Fruit fly (Drosophila melanogaster) whole organism, embryonic: ENCODE measurements around the gene Patr-1.

Experiments
- Adf1 ChIP-seq: fragments of 200-800 bp; sonication (Bioruptor generic); IDR thresholded peaks from 2 replicates; pipeline ENCODE4 v1.3.6; 2022; ENCODE audit warnings: missing biosample characterization, missing genetic modification characterization
- Awh ChIP-seq: fragments of 200-800 bp; sonication (Bioruptor generic); IDR thresholded peaks from 2 replicates; pipeline ENCODE4, ENCODE4 v1.3.6; 2022; ENCODE audit warnings: missing biosample characterization, missing genetic modification characterization
- CG10209 ChIP-seq: fragments of 200-800 bp; sonication (Bioruptor generic); optimal IDR thresholded peaks from 3 replicates; lab custom pipeline; 2017; ENCODE audit warnings: missing biosample characterization, mild to moderate bottlenecking, missing genetic modification characterization, missing genetic modification reagents
- CG10321 ChIP-seq: fragments of 200-800 bp; sonication (Bioruptor generic); IDR thresholded peaks from 2 replicates; pipeline ENCODE4 v1.3.6; 2022; ENCODE audit warnings: missing biosample characterization, missing genetic modification characterization
- CG10366 ChIP-seq: fragments of 200-800 bp; sonication (Bioruptor generic); IDR thresholded peaks from 2 replicates; pipeline ENCODE4 v1.3.6; 2022; ENCODE audit warnings: missing biosample characterization, missing genetic modification characterization
- CG10543 ChIP-seq: fragments of 200-800 bp; sonication (Bioruptor generic); optimal IDR thresholded peaks from 3 replicates; lab custom pipeline; 2017; ENCODE audit warnings: missing biosample characterization, mild to moderate bottlenecking, missing genetic modification characterization, moderate library complexity
- CG10565 ChIP-seq: fragments of 200-800 bp; sonication (Bioruptor generic); optimal IDR thresholded peaks from 3 replicates; lab custom pipeline; 2016; ENCODE audit warnings: missing biosample characterization, mild to moderate bottlenecking, missing genetic modification characterization
- CG10654 ChIP-seq: fragments of 200-800 bp; sonication (Bioruptor generic); optimal IDR thresholded peaks from 2 replicates; lab custom pipeline; 2016; ENCODE audit warnings: missing biosample characterization, missing genetic modification characterization
- CG11247 ChIP-seq: fragments of 200-800 bp; sonication (Bioruptor generic); IDR thresholded peaks from 2 replicates; pipeline ENCODE4 v1.3.6; 2022; ENCODE audit warnings: missing biosample characterization, missing genetic modification characterization
- CG12769 ChIP-seq: fragments of 200-800 bp; sonication (Bioruptor generic); optimal IDR thresholded peaks from 2 replicates; lab custom pipeline; 2019; ENCODE audit warnings: missing biosample characterization, mild to moderate bottlenecking, missing genetic modification characterization, moderate library complexity
- CG13624 ChIP-seq: fragments of 200-800 bp; sonication (Bioruptor generic); optimal IDR thresholded peaks from 2 replicates; lab custom pipeline; 2016; ENCODE audit warnings: missing biosample characterization, missing genetic modification characterization
- CG15269 ChIP-seq: fragments of 200-800 bp; sonication (Bioruptor generic); optimal IDR thresholded peaks from 2 replicates; lab custom pipeline; 2018; ENCODE audit warnings: missing biosample characterization, mild to moderate bottlenecking, missing genetic modification characterization, moderate library complexity
- CG15514 ChIP-seq: fragments of 200-800 bp; sonication (Bioruptor generic); optimal IDR thresholded peaks from 3 replicates; lab custom pipeline; 2017; ENCODE audit warnings: missing biosample characterization, missing genetic modification characterization, mild to moderate bottlenecking, moderate library complexity, missing genetic modification reagents
- CG17568 ChIP-seq: fragments of 200-800 bp; sonication (Bioruptor generic); optimal IDR thresholded peaks from 2 replicates; lab custom pipeline; 2018; ENCODE audit warnings: missing biosample characterization, mild to moderate bottlenecking, missing genetic modification characterization, moderate library complexity
- CG2129 ChIP-seq: fragments of 200-800 bp; sonication (Bioruptor generic); IDR thresholded peaks from 2 replicates; pipeline ENCODE4 v1.3.6; 2022; ENCODE audit warnings: missing biosample characterization, missing genetic modification characterization; ENCODE audit not compliant: partially characterized antibody
- CG3838 ChIP-seq: fragments of 200-800 bp; sonication (Bioruptor generic); optimal IDR thresholded peaks from 3 replicates; lab custom pipeline; 2016; ENCODE audit warnings: missing biosample characterization, missing genetic modification characterization
- CG4707 ChIP-seq: fragments of 200-800 bp; sonication (Bioruptor generic); optimal IDR thresholded peaks from 2 replicates; lab custom pipeline; 2018; ENCODE audit warnings: missing biosample characterization, mild to moderate bottlenecking, missing genetic modification characterization, moderate library complexity
- CG6689 ChIP-seq: fragments of 200-800 bp; sonication (Bioruptor generic); IDR thresholded peaks from 2 replicates; pipeline ENCODE4 v1.3.6; 2022; ENCODE audit warnings: missing biosample characterization, missing genetic modification characterization
- CG7556 ChIP-seq: fragments of 200-800 bp; sonication (Bioruptor generic); optimal IDR thresholded peaks from 2 replicates; lab custom pipeline; 2017; ENCODE audit warnings: missing biosample characterization, mild to moderate bottlenecking, missing genetic modification characterization
- CG7786 ChIP-seq: fragments of 200-800 bp; sonication (Bioruptor generic); optimal IDR thresholded peaks from 2 replicates; lab custom pipeline; 2016; ENCODE audit warnings: missing biosample characterization, missing genetic modification characterization
- CG9817 ChIP-seq: fragments of 200-800 bp; sonication (Bioruptor generic); optimal IDR thresholded peaks from 2 replicates; lab custom pipeline; 2018; ENCODE audit warnings: missing biosample characterization, mild to moderate bottlenecking, missing genetic modification characterization, moderate library complexity
- CG9932 ChIP-seq: fragments of 200-800 bp; sonication (Bioruptor generic); IDR thresholded peaks from 2 replicates; pipeline ENCODE4 v1.3.6; 2022; ENCODE audit warnings: missing biosample characterization, missing genetic modification characterization
- Dad ChIP-seq: fragments of 200-800 bp; sonication (Bioruptor generic); optimal IDR thresholded peaks from 3 replicates; lab custom pipeline; 2016; ENCODE audit warnings: missing biosample characterization, missing genetic modification characterization
- Dp ChIP-seq: fragments of 200-800 bp; sonication (Bioruptor generic); optimal IDR thresholded peaks from 2 replicates; lab custom pipeline; 2018; ENCODE audit warnings: missing biosample characterization, mild to moderate bottlenecking, missing genetic modification characterization, moderate library complexity
- Eip74EF ChIP-seq, 2 experiments: fragments of 200-800 bp in 1 of 2; fragments of >200 bp in 1 of 2; sonication (Bioruptor generic) in 1 of 2; optimal IDR thresholded peaks; 2 replicates each; lab custom pipeline; 2017 to 2019; ENCODE audit warnings: missing biosample characterization in 2 of 2, missing genetic modification characterization in 2 of 2, mild to moderate bottlenecking in 1 of 2, moderate library complexity in 1 of 2
- Fer3 ChIP-seq: fragments of 200-800 bp; sonication (Bioruptor generic); optimal IDR thresholded peaks from 2 replicates; lab custom pipeline; 2018; ENCODE audit warnings: missing biosample characterization, mild to moderate bottlenecking, missing genetic modification characterization, moderate library complexity
- HLH3B ChIP-seq: fragments of 200-800 bp; sonication (Bioruptor generic); IDR thresholded peaks from 2 replicates; pipeline ENCODE4 v1.3.6; 2022; ENCODE audit warnings: missing biosample characterization, missing genetic modification characterization
- Max ChIP-seq: fragments of 200-800 bp; sonication (Bioruptor generic); optimal IDR thresholded peaks from 2 replicates; lab custom pipeline; 2016; ENCODE audit warnings: missing biosample characterization, mild to moderate bottlenecking, missing genetic modification characterization
- Side ChIP-seq: fragments of 200-800 bp; sonication (Bioruptor generic); optimal IDR thresholded peaks from 2 replicates; lab custom pipeline; 2016; ENCODE audit warnings: missing biosample characterization, missing genetic modification characterization
- cas ChIP-seq: fragments of 200-800 bp; sonication (Bioruptor generic); IDR thresholded peaks from 2 replicates; pipeline ENCODE4 v1.3.6; 2022; ENCODE audit warnings: missing biosample characterization, missing genetic modification characterization
- caup ChIP-seq: fragments of 200-800 bp; sonication (Bioruptor generic); optimal IDR thresholded peaks from 3 replicates; lab custom pipeline; 2017; ENCODE audit warnings: missing biosample characterization, mild to moderate bottlenecking, missing genetic modification characterization, moderate library complexity; ENCODE audit not compliant: severe bottlenecking
- cwo ChIP-seq: fragments of 200-800 bp; sonication (Bioruptor generic); optimal IDR thresholded peaks from 3 replicates; lab custom pipeline; 2017; ENCODE audit warnings: missing biosample characterization, missing genetic modification characterization, mild to moderate bottlenecking, moderate library complexity, missing genetic modification reagents
- dan ChIP-seq: fragments of 200-800 bp; sonication (Bioruptor generic); IDR thresholded peaks from 2 replicates; pipeline ENCODE4 v1.3.6; 2022; ENCODE audit warnings: missing biosample characterization, missing genetic modification characterization
- emc ChIP-seq: fragments of 200-800 bp; sonication (Bioruptor generic); optimal IDR thresholded peaks from 2 replicates; lab custom pipeline; 2016; ENCODE audit warnings: missing biosample characterization, missing genetic modification characterization
- en ChIP-seq: fragments of 200-800 bp; sonication (Bioruptor generic); optimal IDR thresholded peaks from 2 replicates; lab custom pipeline; 2016; ENCODE audit warnings: missing biosample characterization, missing genetic modification characterization
- eve ChIP-seq, 2 experiments: fragments of >200 bp; optimal IDR thresholded peaks; 2 replicates each; lab custom pipeline; 2017; ENCODE audit warnings: missing biosample characterization in 2 of 2, missing genetic modification characterization in 2 of 2
- ftz-f1 ChIP-seq: fragments of 200-800 bp; sonication (Bioruptor generic); optimal IDR thresholded peaks from 2 replicates; lab custom pipeline; 2016; ENCODE audit warnings: missing biosample characterization, missing genetic modification characterization
- fu2 ChIP-seq: fragments of 200-800 bp; sonication (Bioruptor generic); optimal IDR thresholded peaks from 2 replicates; lab custom pipeline; 2016; ENCODE audit warnings: missing biosample characterization, missing genetic modification characterization
- hkb ChIP-seq, 2 experiments: fragments of 200-800 bp in 1 of 2; fragments of >200 bp in 1 of 2; sonication (Bioruptor generic) in 1 of 2; IDR thresholded peaks in 1 of 2; optimal IDR thresholded peaks in 1 of 2; 2 replicates each; pipeline versions ENCODE4 v1.3.6 to Lab custom; 2017 to 2022; ENCODE audit warnings: missing biosample characterization in 1 of 2, missing genetic modification characterization in 1 of 2
- insv ChIP-seq, 2 experiments: fragments of 200-800 bp; sonication (Bioruptor generic); optimal IDR thresholded peaks; 3 replicates each; lab custom pipeline; 2016 to 2018; ENCODE audit warnings: missing biosample characterization in 2 of 2, missing genetic modification characterization in 2 of 2
- jumu ChIP-seq: fragments of 200-800 bp; sonication (Bioruptor generic); optimal IDR thresholded peaks from 3 replicates; lab custom pipeline; 2016; ENCODE audit warnings: missing biosample characterization, missing genetic modification characterization
- phol ChIP-seq: fragments of 200-800 bp; sonication (Bioruptor generic); optimal IDR thresholded peaks from 3 replicates; lab custom pipeline; 2018; ENCODE audit warnings: missing biosample characterization, mild to moderate bottlenecking, missing genetic modification characterization, moderate library complexity
- pnt ChIP-seq: fragments of 200-800 bp; sonication (Bioruptor generic); optimal IDR thresholded peaks from 3 replicates; lab custom pipeline; 2016; ENCODE audit warnings: missing biosample characterization, missing genetic modification characterization
- row ChIP-seq: fragments of 200-800 bp; sonication (Bioruptor generic); IDR thresholded peaks from 3 replicates; pipeline ENCODE4 v1.3.6; 2022; ENCODE audit warnings: missing biosample characterization, missing genetic modification characterization
- sens ChIP-seq: fragments of 200-800 bp; sonication (Bioruptor generic); peaks from one replicate; lab custom pipeline; 2016; ENCODE audit warnings: missing biosample characterization, missing genetic modification characterization
- slou ChIP-seq: fragments of 200-800 bp; sonication (Bioruptor generic); optimal IDR thresholded peaks from 3 replicates; lab custom pipeline; 2016; ENCODE audit warnings: missing biosample characterization, missing genetic modification characterization
- twi ChIP-seq: fragments of 200-800 bp; optimal IDR thresholded peaks from 2 replicates; lab custom pipeline; 2019; ENCODE audit warnings: missing biosample characterization, mild to moderate bottlenecking, missing genetic modification characterization, moderate library complexity
- unc-4 ChIP-seq: fragments of 200-800 bp; sonication (Bioruptor generic); IDR thresholded peaks from 2 replicates; pipeline ENCODE4 v1.3.6; 2022; ENCODE audit warnings: missing biosample characterization, missing genetic modification characterization; ENCODE audit not compliant: partially characterized antibody
- zfh2 ChIP-seq: fragments of 200-800 bp; sonication (Bioruptor generic); optimal IDR thresholded peaks from 2 replicates; lab custom pipeline; 2016; ENCODE audit warnings: missing biosample characterization, missing genetic modification characterization

Gene Patr-1

DNA sequence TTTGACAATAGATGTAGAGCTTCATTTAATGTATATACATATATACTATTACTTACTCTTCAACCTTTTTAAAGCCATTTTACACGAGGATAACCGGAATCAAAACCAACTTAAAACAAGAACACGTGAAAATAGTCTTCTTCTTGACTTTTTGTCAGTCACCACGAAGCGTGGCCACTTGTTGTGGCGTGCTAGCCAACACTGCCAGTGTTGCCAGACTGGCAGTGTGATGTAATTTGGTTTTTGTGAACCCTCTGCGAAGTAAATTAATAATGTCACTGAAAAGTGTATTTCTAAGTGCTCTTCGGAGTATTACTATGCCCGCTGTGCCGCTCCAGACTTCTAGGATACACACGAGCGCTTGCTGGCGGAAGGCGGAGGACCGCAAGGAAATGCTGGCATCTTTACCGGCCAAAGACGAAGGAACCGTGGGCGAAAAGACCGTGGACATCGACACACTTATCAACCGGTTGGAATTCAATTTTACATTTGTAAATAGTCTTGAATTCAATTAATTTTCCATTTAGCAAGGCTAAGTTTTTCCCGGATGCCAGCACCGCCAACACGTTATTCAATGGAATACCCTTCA is 29.3 kb downstream of the Patr-1 start, which contains the start of the genes Ns1 and mRpS11 (continued):
- TF ChIP-seq CG10366 (GFP tag; lab: Robert Waterston, UW) (no peak), CG7556 (GFP tag; lab: Kevin White, UChicago) (no peak), cas (GFP tag; lab: Robert Waterston, UW) (no peak), phol (peak; percentile 51), CG17568 (GFP tag; lab: Kevin White, UChicago) (peak; percentile 9), slou (GFP tag; lab: Kevin White, UChicago) (no peak), zfh2 (GFP tag; lab: Kevin White, UChicago) (peak; percentile 52), dan (GFP tag; lab: Robert Waterston, UW) (no peak), CG10543 (GFP tag; lab: Kevin White, UChicago) (peak; percentile 32), CG9932 (peak; percentile 64), insv (GFP tag; optimal IDR thresholded peaks at IDR 0.05; lab: Kevin White, UChicago) (peak in 1 of 2 experiments; percentile 11), caup (peak; percentile 54), row (peak; percentile 36; the same call in 2 of the 3 replicates), cwo (peak; percentile 85), CG3838 (GFP tag; lab: Kevin White, UChicago) (no peak), twi (peak; percentile 34), ftz-f1 (GFP tag; lab: Kevin White, UChicago) (peak; percentile 42), CG13624 (GFP tag; lab: Kevin White, UChicago) (peak; percentile 31), CG9817 (tag; lab: Kevin White, UChicago) (no peak), CG2129 (GFP tag; lab: Robert Waterston, UW) (no peak), Side (GFP tag; lab: Kevin White, UChicago) (peak; percentile 57), eve (GFP tag; optimal IDR thresholded peaks at IDR 0.05; lab: Kevin White, UChicago) (no peak), emc (GFP tag; lab: Kevin White, UChicago) (no peak), Adf1 (GFP tag; lab: Robert Waterston, UW) (no peak), Dp (GFP tag; lab: Kevin White, UChicago) (peak; percentile 34), CG10565 (GFP tag; lab: Kevin White, UChicago) (no peak), CG15269 (no peak), Max (peak; percentile 93), Eip74EF (GFP tag; optimal IDR thresholded peaks at IDR 0.05; lab: Kevin White, UChicago) (no peak), CG6689 (GFP tag; lab: Robert Waterston, UW) (no peak), CG12769 (tag; lab: Kevin White, UChicago) (peak; percentile 57), sens (GFP tag; lab: Kevin White, UChicago) (peak; percentile 66), Fer3 (peak; percentile 19), fu2 (GFP tag; lab: Kevin White, UChicago) (peak; percentile 56), Dad (GFP tag; lab: Kevin White, UChicago) (peak; percentile 70), CG10209 (GFP tag; lab: Kevin White, UChicago) (no peak), CG7786 (GFP tag; lab: Kevin White, UChicago) (peak; percentile 55), pnt (GFP tag; lab: Kevin White, UChicago) (no peak), unc-4 (GFP tag; lab: Robert Waterston, UW) (no peak), CG11247 (0 out of 2 replicates have a peak, but pooled peaks have one; percentile 30), CG10654 (GFP tag; lab: Kevin White, UChicago) (no peak), Awh (no peak), hkb (optimal IDR thresholded peaks at IDR 0.05; lab: Kevin White, UChicago) (no peak), hkb (GFP tag; IDR thresholded peaks at IDR 0.05; lab: Robert Waterston, UW) (peak; percentile 52; the same call in 1 of the 2 replicates), CG10321 (no peak), CG15514 (peak; percentile 79), CG4707 (GFP tag; lab: Kevin White, UChicago) (no peak), en (GFP tag; lab: Kevin White, UChicago) (no peak), HLH3B (GFP tag; lab: Robert Waterston, UW) (no peak), jumu (GFP tag; lab: Kevin White, UChicago) (peak; percentile 60)
